Fruit fly (Drosophila melanogaster): ENCODE results near the gene CG13408.

DNA sequence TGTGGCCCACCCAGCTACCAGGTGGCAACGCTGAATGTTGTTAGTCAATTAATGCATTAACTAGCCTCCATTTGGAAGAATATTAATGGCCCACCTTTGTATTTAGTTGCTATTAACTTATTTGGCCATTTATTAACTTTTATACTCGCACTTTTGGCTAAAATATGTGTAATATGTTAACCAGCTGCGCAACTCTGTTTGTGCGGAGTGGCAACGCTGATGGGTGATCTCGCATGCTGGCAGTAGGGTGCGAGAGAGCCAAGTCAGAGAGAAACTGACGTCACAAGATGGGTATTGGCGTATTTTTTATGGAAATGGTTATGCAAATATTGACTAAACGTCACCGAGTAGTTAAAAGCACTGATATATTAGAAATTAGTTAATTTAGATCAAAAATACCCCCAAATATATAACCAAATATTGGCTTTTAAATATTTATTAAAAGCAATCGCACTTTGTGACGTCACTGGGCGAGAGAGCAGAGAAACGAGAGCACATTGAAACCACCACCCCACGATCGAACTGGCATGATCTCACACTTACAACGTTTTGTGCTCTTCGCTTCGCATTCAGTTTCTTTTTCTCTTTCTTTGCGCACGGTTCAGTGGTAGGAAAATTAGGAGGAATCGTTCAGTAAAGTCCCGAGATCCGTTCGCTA, 38.4 kb upstream of the CG13408 start, which contains the start of gene how:
- TF ChIP-seq EcR (GFP tag; optimal IDR thresholded peaks at IDR 0.05) (no peak), CG34367 (tag; optimal IDR thresholded peaks at IDR 0.05) (no peak), CG32121 (GFP tag; IDR thresholded peaks at IDR 0.05) (no peak), CG8159 (tag; optimal IDR thresholded peaks at IDR 0.05) (no peak), D1 (tag; optimal IDR thresholded peaks at IDR 0.05) (no peak), CG9948 (tag; optimal IDR thresholded peaks at IDR 0.05) (no peak), CG13204 (GFP tag; optimal IDR thresholded peaks at IDR 0.05) (no peak), CG14655 (GFP tag; optimal IDR thresholded peaks at IDR 0.05) (no peak), Snoo (tag; optimal IDR thresholded peaks at IDR 0.05) (peak; percentile 16), gl (tag; optimal IDR thresholded peaks at IDR 0.05) (no peak), CG8301 (tag; optimal IDR thresholded peaks at IDR 0.05) (no peak)

Data from whole organism, pupa.